Worm (Caenorhabditis elegans): ENCODE measurements around the gene T21D12.14.
A peak's percentile ranks its signal among the peaks of the same experiment; 100 is the strongest.

Gene T21D12.14

DNA sequence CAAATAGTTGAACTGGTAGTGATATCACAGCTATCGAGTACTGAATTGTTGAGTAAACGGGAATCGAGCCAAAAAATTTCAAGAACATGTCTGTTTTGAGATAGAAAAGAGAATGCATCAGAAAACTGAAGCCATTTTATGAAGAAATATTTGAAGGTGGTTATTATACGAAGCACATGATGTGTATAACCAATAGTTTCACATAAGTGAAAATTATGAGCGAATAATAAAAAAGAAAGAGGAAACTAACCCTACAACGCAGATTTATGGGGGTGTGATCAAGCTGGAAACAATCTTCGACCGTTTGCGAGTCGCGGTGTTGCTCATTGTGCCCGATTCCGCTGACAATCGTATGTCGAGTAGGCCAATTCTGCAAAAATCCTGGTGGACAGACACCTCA lies 14.6 kb downstream of the T21D12.14 start, which contains the start of gene srh-282:
srh-282 (minus strand) TSS at position 101 of the 400 bp plus-strand sequence.
- TF ChIP-seq fkh-2 (tag; optimal IDR thresholded peaks at IDR 0.05): no peak

DNA sequence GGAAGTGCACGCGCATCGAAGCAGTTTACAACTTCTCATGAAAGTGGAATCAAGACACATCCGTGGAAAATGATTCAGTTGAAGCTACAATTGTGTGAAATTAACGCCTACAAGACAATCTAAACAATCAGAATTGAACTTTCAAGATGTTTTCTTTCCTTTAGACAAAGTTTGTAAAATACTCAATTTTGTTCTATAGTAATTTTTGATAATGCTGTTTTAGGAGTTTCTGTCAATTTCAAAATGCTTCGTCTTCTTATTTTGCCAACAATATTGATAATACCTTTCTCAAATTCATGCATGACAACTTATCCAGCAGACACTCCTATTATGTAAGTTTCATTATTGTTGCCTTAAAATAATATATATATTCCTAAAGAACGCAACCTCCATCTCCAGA lies 18.8 kb downstream of the T21D12.14 start, which contains the start of gene T21D12.11:
T21D12.11 (plus strand) TSS at position 301 of the 400 bp plus-strand sequence.
- TF ChIP-seq sea-2 (GFP tag; optimal IDR thresholded peaks at IDR 0.05) (no peak), fos-1 (tag; optimal IDR thresholded peaks at IDR 0.05) (no peak), nhr-77 (tag; optimal IDR thresholded peaks at IDR 0.05) (no peak), R02D3.7 (tag; optimal IDR thresholded peaks at IDR 0.05) (no peak), nhr-76 (tag; optimal IDR thresholded peaks at IDR 0.05) (no peak), elt-3 (tag; optimal IDR thresholded peaks at IDR 0.05) (no peak), elt-2 (tag; optimal IDR thresholded peaks at IDR 0.05) (no peak), aly-2 (tag; optimal IDR thresholded peaks at IDR 0.05) (no peak), nhr-28 (tag; optimal IDR thresholded peaks at IDR 0.05) (no peak), fkh-10 (GFP tag; optimal IDR thresholded peaks at IDR 0.05) (no peak), pha-4 (tag; optimal IDR thresholded peaks at IDR 0.05) (no peak), nhr-11 (tag; optimal IDR thresholded peaks at IDR 0.05) (no peak), nhr-12 (tag; optimal IDR thresholded peaks at IDR 0.05) (no peak), ama-1 (optimal IDR thresholded peaks at IDR 0.05) (no peak), ceh-9 (tag; optimal IDR thresholded peaks at IDR 0.05) (no peak)

DNA sequence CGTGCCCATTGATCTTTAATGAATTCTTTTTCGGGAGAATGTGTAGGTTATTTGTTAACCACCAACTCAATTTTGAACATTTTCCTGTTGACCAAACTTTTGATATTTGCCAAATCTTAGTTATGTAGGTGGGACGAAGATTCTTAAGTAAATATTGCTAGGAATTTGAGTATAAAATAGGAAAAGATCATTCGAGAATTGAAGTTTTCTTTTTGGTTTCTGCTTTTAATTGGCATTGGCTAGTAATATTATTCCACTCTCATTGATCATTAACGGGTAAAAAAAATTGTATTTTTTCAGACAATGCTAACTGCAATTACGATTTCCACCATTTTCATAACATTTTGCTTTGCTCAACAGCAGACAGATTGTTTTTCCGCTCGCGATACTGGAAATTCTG lies 21.8 kb downstream of the T21D12.14 start, which contains the start of gene T21D12.12:
T21D12.12 (plus strand) TSS at position 301 of the 400 bp plus-strand sequence.
- TF ChIP-seq nhr-25 (tag; optimal IDR thresholded peaks at IDR 0.05) (no peak), pha-4 (tag; optimal IDR thresholded peaks at IDR 0.05) (peak; percentile 6)

DNA sequence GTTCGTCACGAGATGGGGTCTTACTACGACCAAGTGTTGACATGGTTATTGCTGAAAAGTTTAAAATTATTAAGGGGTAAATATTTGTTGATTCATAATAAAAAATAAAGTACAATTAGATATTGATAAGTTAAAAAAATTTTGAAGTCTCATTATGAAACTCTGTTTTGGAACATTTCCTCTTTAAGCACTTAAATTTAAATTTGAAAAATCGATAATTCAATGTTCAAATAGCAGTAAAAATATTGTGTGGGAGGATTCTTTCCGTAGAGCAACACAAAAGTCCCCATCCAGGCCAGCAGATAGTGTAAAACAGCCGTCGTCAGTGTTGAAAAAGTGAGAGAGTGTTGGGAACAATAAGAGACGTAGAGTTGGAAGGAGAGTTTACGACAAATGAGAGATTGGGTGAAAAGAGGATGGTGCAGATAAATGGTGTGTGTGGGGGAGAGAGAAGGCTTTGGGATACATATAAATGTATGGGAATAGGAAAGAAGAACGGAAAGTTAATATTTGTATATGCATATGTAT lies 23.7 kb downstream of the T21D12.14 start, which contains the start of gene pat-6:
pat-6 (minus strand) TSS at position 51 of the 528 bp plus-strand sequence.
- TF ChIP-seq fkh-10 (GFP tag; optimal IDR thresholded peaks at IDR 0.05) (no peak), ZK546.5 (tag; optimal IDR thresholded peaks at IDR 0.05) (no peak), ceh-16 (tag; optimal IDR thresholded peaks at IDR 0.05) (no peak), nhr-11 (tag; optimal IDR thresholded peaks at IDR 0.05) (no peak), ztf-11 (tag; optimal IDR thresholded peaks at IDR 0.05) (no peak), pha-4 (tag; optimal IDR thresholded peaks at IDR 0.05) (peak; percentile 26), unc-62 (GFP tag; optimal IDR thresholded peaks at IDR 0.05) (no peak), lin-15B (tag; optimal IDR thresholded peaks at IDR 0.05) (peak; percentile 38), nhr-25 (tag; optimal IDR thresholded peaks at IDR 0.05) (no peak), ceh-28 (tag; optimal IDR thresholded peaks at IDR 0.05) (peak; percentile 51), fkh-2 (tag; optimal IDR thresholded peaks at IDR 0.05) (no peak), nfya-1 (tag; optimal IDR thresholded peaks at IDR 0.05; ENCODE audit: insufficient read depth) (peak; percentile 52), nhr-76 (tag; optimal IDR thresholded peaks at IDR 0.05) (no peak), hmg-11 (tag; optimal IDR thresholded peaks at IDR 0.05) (peak; percentile 84)

DNA sequence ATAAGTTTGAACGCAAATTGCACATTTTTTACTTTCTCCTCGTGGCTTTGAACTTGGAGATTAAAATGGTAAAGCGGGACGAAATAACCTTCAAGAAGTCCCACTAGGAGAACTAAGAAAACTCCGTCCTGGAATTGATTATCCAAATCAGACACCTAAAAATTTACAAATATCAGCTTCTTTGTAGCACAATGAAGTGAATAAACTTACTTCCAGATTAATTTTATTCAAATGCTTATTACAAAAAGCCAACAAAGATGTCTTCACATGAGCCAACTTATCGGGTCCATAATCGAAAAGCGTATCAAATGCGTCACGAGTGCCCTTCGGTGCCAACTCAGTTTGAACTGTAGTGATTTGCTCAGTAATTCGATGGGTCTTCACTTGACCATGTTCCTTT lies 25.5 kb downstream of the T21D12.14 start:
- TF ChIP-seq nhr-76 (tag; optimal IDR thresholded peaks at IDR 0.05): no peak
- no peak for TF ChIP-seq pqm-1 (tag; optimal IDR thresholded peaks at IDR 0.05)
- no peak for TF ChIP-seq ceh-82 (tag; optimal IDR thresholded peaks at IDR 0.05)
- no peak for TF ChIP-seq nhr-11 (tag; optimal IDR thresholded peaks at IDR 0.05)
- TF ChIP-seq eor-1 (tag; optimal IDR thresholded peaks at IDR 0.05): no peak
- no peak for TF ChIP-seq ztf-4 (tag; optimal IDR thresholded peaks at IDR 0.05)
- no peak for TF ChIP-seq lsy-12 (tag; optimal IDR thresholded peaks at IDR 0.05)
- TF ChIP-seq elt-2 (tag; optimal IDR thresholded peaks at IDR 0.05): no peak
- no peak for TF ChIP-seq zag-1 (tag; optimal IDR thresholded peaks at IDR 0.05)
- no peak for TF ChIP-seq elt-3 (tag; optimal IDR thresholded peaks at IDR 0.05)
- no peak for TF ChIP-seq sea-2 (GFP tag; optimal IDR thresholded peaks at IDR 0.05)

DNA sequence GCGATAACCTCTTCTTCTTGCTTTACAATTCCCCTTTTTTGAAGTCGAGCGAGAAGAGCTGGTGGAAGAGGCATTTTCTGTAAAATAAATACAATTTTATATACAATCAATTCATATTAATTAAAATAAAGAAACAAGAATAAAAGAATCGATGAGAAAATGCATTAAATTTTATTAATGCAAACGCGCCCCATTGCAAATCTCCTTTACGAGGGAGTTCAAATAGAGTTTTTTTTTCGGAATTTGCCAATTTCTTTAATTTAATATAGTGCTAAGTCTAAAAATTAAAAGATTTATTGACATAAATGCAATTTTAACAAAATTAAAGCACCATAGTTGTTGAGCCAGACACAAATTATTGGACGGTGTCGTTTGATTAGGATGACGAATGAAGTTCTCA lies 26.3 kb downstream of the T21D12.14 start, which contains the start of gene pqbp-1.1:
pqbp-1.1 (minus strand) TSS at position 77 of the 400 bp plus-strand sequence.
- TF ChIP-seq lin-15B (tag; optimal IDR thresholded peaks at IDR 0.05) (peak; percentile 68), lin-39 (tag; optimal IDR thresholded peaks at IDR 0.05) (no peak), mml-1 (tag; optimal IDR thresholded peaks at IDR 0.05) (no peak), snpc-4 (tag; optimal IDR thresholded peaks at IDR 0.05) (peak; percentile 37), egl-5 (tag; optimal IDR thresholded peaks at IDR 0.05) (no peak), nhr-23 (tag; optimal IDR thresholded peaks at IDR 0.05) (peak; percentile 46), nfya-1 (tag; optimal IDR thresholded peaks at IDR 0.05; ENCODE audit: insufficient read depth) (peak; percentile 43), ceh-28 (tag; optimal IDR thresholded peaks at IDR 0.05) (peak; percentile 61), pha-4 (tag; optimal IDR thresholded peaks at IDR 0.05) (peak; percentile 85)
